Worm (Caenorhabditis elegans) whole organism, young adult: ENCODE data around the gene F59G1.4.

ENCODE experiments used
- aptf-2 ChIP-seq: fragments of 200-800 bp; sonication (Bioruptor generic); conservative IDR thresholded peaks from 2 replicates; pipeline ENCODE4 v1.3.6; 2022; ENCODE audit warnings: missing genetic modification reagents, missing genetic modification characterization, missing compliant biosample characterization
- dpl-1 ChIP-seq: fragments of 150-350 bp; optimal IDR thresholded peaks from 2 replicates; lab custom pipeline; 2014; ENCODE audit warnings: missing biosample characterization, missing genetic modification reagents, missing genetic modification characterization
- ekl-4 ChIP-seq: fragments of 200-800 bp; sonication (Bioruptor generic); IDR thresholded peaks from 2 replicates; pipeline ENCODE4 v1.3.6; 2022; ENCODE audit warnings: missing genetic modification reagents, missing genetic modification characterization, missing compliant biosample characterization
- unc-130 ChIP-seq: sonication (generic microtip); optimal IDR thresholded peaks from 2 replicates; lab custom pipeline; 2016; ENCODE audit warnings: missing genetic modification reagents, missing genetic modification characterization, missing compliant biosample characterization
- xnd-1 ChIP-seq: sonication (generic microtip); optimal IDR thresholded peaks from 2 replicates; lab custom pipeline; 2016; ENCODE audit warnings: missing genotype, missing genetic modification reagents, missing genetic modification characterization, missing compliant biosample characterization

ce11 chrII:5872414-5872813 lies 23.6 kb upstream of the F59G1.4 start:
- TF ChIP-seq ekl-4 (GFP tag; lab: Robert Waterston, UW) (no peak), dpl-1 (GFP tag; lab: Kevin White, UChicago) (no peak), aptf-2 (GFP tag; lab: Robert Waterston, UW) (no peak), xnd-1 (no peak), unc-130 (no peak)
